Worm (Caenorhabditis elegans): ENCODE measurements around the gene rnf-113.

DNA sequence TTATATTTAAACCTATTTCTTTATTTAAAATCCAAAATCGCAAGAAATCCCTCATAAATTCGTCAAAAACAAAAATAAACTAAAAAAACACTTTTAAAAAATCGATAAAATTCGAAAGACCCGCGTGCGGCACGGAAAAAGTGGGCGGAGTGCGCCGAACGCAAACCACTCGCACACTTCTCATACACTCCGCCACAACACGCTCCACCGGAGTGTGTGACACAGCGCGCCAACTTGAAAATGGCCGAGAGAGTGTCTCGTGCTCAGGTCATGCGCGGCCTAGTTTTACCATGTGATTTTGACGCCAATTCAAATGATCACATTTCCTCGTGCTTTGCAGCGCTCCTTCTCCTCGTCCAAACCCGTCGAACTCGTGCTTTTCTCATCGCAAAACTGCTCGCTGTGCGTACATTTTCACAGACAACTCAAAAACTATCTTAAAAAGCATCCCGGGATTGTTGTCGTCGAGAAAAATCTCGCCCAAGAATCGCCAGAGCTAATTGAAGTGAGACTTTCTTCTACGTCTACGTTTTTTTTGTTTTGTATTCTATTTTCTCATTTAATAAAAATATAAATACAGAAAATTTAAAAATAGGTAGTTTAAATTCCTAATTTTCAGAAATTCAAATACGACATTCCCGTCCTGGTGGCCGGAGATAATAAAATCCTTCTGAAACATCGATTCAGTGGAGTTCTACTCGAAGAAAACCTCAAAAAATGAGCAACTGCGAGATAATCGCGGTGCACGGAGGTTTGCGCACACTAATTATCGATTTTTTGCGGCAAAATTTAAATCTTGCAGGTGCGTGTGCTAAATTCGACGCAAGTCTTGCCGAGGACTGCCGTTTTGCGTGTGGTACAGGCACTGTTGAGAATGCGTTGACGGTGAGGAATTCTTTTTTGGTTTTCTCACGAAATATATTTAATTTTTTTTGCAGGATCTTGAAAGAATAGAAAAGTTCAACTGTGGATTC lies 1.9 kb upstream of the rnf-113 start, which contains the start of gene tasp-1:
- TF ChIP-seq pqm-1 (tag; optimal IDR thresholded peaks at IDR 0.05) (peak; percentile 99), C38D4.7 (GFP tag; optimal IDR thresholded peaks at IDR 0.05) (peak; percentile 80), gmeb-2 (tag; optimal IDR thresholded peaks at IDR 0.05) (peak; percentile 91), nhr-11 (tag; optimal IDR thresholded peaks at IDR 0.05) (peak; percentile 89), tbx-7 (tag; optimal IDR thresholded peaks at IDR 0.05) (peak; percentile 91)

Data from whole organism, late embryonic.